Fruit fly (Drosophila melanogaster) whole organism, wandering third instar larva: ENCODE results near the gene CG2604.

ENCODE experiments used
- Abd-B ChIP-seq: fragments of >200 bp; optimal IDR thresholded peaks from 2 replicates; lab custom pipeline; 2017; ENCODE audit warnings: missing biosample characterization, missing genetic modification characterization
- CG32264 ChIP-seq: fragments of 200-800 bp; sonication (Bioruptor generic); optimal IDR thresholded peaks from 2 replicates; lab custom pipeline; 2016; ENCODE audit warnings: missing biosample characterization, missing genetic modification characterization
- CG9705 ChIP-seq: fragments of 200-800 bp; sonication (Bioruptor generic); optimal IDR thresholded peaks from 2 replicates; lab custom pipeline; 2018; ENCODE audit warnings: missing biosample characterization, mild to moderate bottlenecking, missing genetic modification characterization
- CrebA ChIP-seq: fragments of 200-800 bp; sonication (Bioruptor generic); optimal IDR thresholded peaks from 2 replicates; lab custom pipeline; 2016; ENCODE audit warnings: missing biosample characterization, mild to moderate bottlenecking, missing genetic modification characterization, borderline replicate concordance
- Dif ChIP-seq: fragments of 200-275, 200-300 bp; sonication (Bioruptor generic); optimal IDR thresholded peaks from 2 replicates; lab custom pipeline; 2018; ENCODE audit warnings: missing biosample characterization, missing genetic modification characterization; ENCODE audit not compliant: partially characterized antibody
- GATAd ChIP-seq: sonication (Bioruptor generic); optimal IDR thresholded peaks from 2 replicates; lab custom pipeline; 2016; ENCODE audit warnings: missing biosample characterization, missing genetic modification characterization
- HLH106 ChIP-seq: fragments of 200-800 bp; optimal IDR thresholded peaks from 3 replicates; lab custom pipeline; 2019; ENCODE audit warnings: missing biosample characterization, mild to moderate bottlenecking, missing genetic modification characterization, moderate library complexity
- Hnf4 ChIP-seq: fragments of 200-800 bp; sonication (Bioruptor generic); optimal IDR thresholded peaks from 2 replicates; lab custom pipeline; 2016; ENCODE audit warnings: missing biosample characterization, mild to moderate bottlenecking, missing genetic modification characterization
- Hr78 ChIP-seq: fragments of >200 bp; optimal IDR thresholded peaks from 2 replicates; lab custom pipeline; 2017; ENCODE audit warnings: missing biosample characterization, missing genetic modification characterization
- Hr83 ChIP-seq: fragments of 200-300 bp; sonication (Bioruptor generic); optimal IDR thresholded peaks from 2 replicates; lab custom pipeline; 2016; ENCODE audit warnings: missing biosample characterization, mild to moderate bottlenecking, missing genetic modification characterization, moderate library complexity; ENCODE audit not compliant: poor library complexity, severe bottlenecking
- Jra ChIP-seq: sonication (Bioruptor generic); optimal IDR thresholded peaks from 2 replicates; lab custom pipeline; 2016; ENCODE audit warnings: missing biosample characterization, missing genetic modification characterization
- Myc ChIP-seq: fragments of >200 bp; optimal IDR thresholded peaks from 2 replicates; lab custom pipeline; 2017
- OdsH ChIP-seq: fragments of 200-800 bp; sonication (Bioruptor generic); optimal IDR thresholded peaks from 2 replicates; lab custom pipeline; 2016; ENCODE audit warnings: missing biosample characterization, mild to moderate bottlenecking, missing genetic modification characterization
- Rel ChIP-seq, 2 experiments: fragments of 200-800 bp; sonication (Bioruptor generic) in 1 of 2; optimal IDR thresholded peaks; 2 replicates in 1 of 2; 3 replicates in 1 of 2; lab custom pipeline; 2016 to 2019; ENCODE audit warnings: mild to moderate bottlenecking in 2 of 2, missing biosample characterization in 2 of 2, missing genetic modification characterization in 2 of 2, moderate library complexity in 1 of 2
- Sp1 ChIP-seq: fragments of 200-800 bp; sonication (Bioruptor generic); optimal IDR thresholded peaks from 3 replicates; lab custom pipeline; 2019; ENCODE audit warnings: missing biosample characterization, mild to moderate bottlenecking, missing genetic modification characterization, moderate library complexity
- Vsx2 ChIP-seq: fragments of 200-300, 225-300 bp; sonication (Bioruptor generic); optimal IDR thresholded peaks from 2 replicates; lab custom pipeline; 2018; ENCODE audit warnings: missing biosample characterization, missing genetic modification characterization; ENCODE audit not compliant: partially characterized antibody
- br ChIP-seq: fragments of 200-800 bp; sonication (Bioruptor generic); optimal IDR thresholded peaks from 2 replicates; lab custom pipeline; 2016; ENCODE audit warnings: missing biosample characterization, missing genetic modification characterization
- brk ChIP-seq: fragments of 200-800 bp; sonication (Bioruptor generic); optimal IDR thresholded peaks from 2 replicates; lab custom pipeline; 2016; ENCODE audit warnings: missing biosample characterization, mild to moderate bottlenecking, missing genetic modification characterization
- dl ChIP-seq, 2 experiments: fragments of 175-275, 200-275 bp in 1 of 2; fragments of 200-275 bp in 1 of 2; sonication (Bioruptor generic); optimal IDR thresholded peaks; lab custom pipeline; 2018; ENCODE audit warnings: mild to moderate bottlenecking in 2 of 2, missing biosample characterization in 2 of 2, missing genetic modification characterization in 2 of 2, moderate library complexity in 2 of 2; ENCODE audit not compliant: partially characterized antibody in 2 of 2, insufficient read depth in 1 of 2
- dmrt93B ChIP-seq: fragments of 200-800 bp; sonication (Bioruptor generic); optimal IDR thresholded peaks from 2 replicates; lab custom pipeline; 2018; ENCODE audit warnings: missing biosample characterization, mild to moderate bottlenecking, missing genetic modification characterization
- dsf ChIP-seq: sonication (Bioruptor generic); optimal IDR thresholded peaks from 2 replicates; lab custom pipeline; 2016; ENCODE audit warnings: missing biosample characterization, missing genetic modification characterization, borderline replicate concordance
- ey ChIP-seq: fragments of 200-800 bp; sonication (Bioruptor generic); optimal IDR thresholded peaks from 2 replicates; lab custom pipeline; 2016; ENCODE audit warnings: missing biosample characterization, missing genetic modification characterization
- foxo ChIP-seq, 2 experiments: fragments of 200-800 bp; sonication (Bioruptor generic); optimal IDR thresholded peaks; 2 replicates in 1 of 2; 3 replicates in 1 of 2; lab custom pipeline; 2016 to 2017; ENCODE audit warnings: missing biosample characterization in 2 of 2, missing genetic modification characterization in 2 of 2
- fru ChIP-seq: fragments of 200-800 bp; sonication (Bioruptor generic); optimal IDR thresholded peaks from 3 replicates; lab custom pipeline; 2016; ENCODE audit warnings: missing biosample characterization, mild to moderate bottlenecking, missing genetic modification characterization
- h ChIP-seq: fragments of 200-800 bp; sonication (Bioruptor generic); optimal IDR thresholded peaks from 3 replicates; lab custom pipeline; 2016; ENCODE audit warnings: missing biosample characterization, mild to moderate bottlenecking, missing genetic modification characterization
- jim ChIP-seq: fragments of 175-275, 200-325 bp; sonication (Bioruptor generic); optimal IDR thresholded peaks from 2 replicates; lab custom pipeline; 2016; ENCODE audit warnings: missing biosample characterization, mild to moderate bottlenecking, missing genetic modification characterization
- pan ChIP-seq: fragments of >200 bp; optimal IDR thresholded peaks from 2 replicates; lab custom pipeline; 2017
- psq ChIP-seq: fragments of 200-800 bp; sonication (Bioruptor generic); optimal IDR thresholded peaks from 3 replicates; lab custom pipeline; 2017; ENCODE audit warnings: missing biosample characterization, mild to moderate bottlenecking, missing genetic modification characterization, moderate library complexity
- rgr ChIP-seq: fragments of 200-800 bp; sonication (Bioruptor generic); optimal IDR thresholded peaks from 3 replicates; lab custom pipeline; 2016; ENCODE audit warnings: missing biosample characterization, mild to moderate bottlenecking, missing genetic modification characterization
- sage ChIP-seq: fragments of 200-800 bp; sonication (Bioruptor generic); optimal IDR thresholded peaks from 2 replicates; lab custom pipeline; 2016; ENCODE audit warnings: missing biosample characterization, mild to moderate bottlenecking, missing genetic modification characterization
- sv ChIP-seq: fragments of 200-800 bp; sonication (Bioruptor generic); optimal IDR thresholded peaks from 3 replicates; lab custom pipeline; 2016; ENCODE audit warnings: missing biosample characterization, missing genetic modification characterization
- usp ChIP-seq: fragments of >200 bp; optimal IDR thresholded peaks from 2 replicates; lab custom pipeline; 2017; ENCODE audit warnings: missing biosample characterization, missing genetic modification characterization
- woc ChIP-seq: sonication (Bioruptor generic); optimal IDR thresholded peaks from 2 replicates; lab custom pipeline; 2016; ENCODE audit warnings: missing biosample characterization, mild to moderate bottlenecking, missing genetic modification characterization

CG2604 gene

DNA sequence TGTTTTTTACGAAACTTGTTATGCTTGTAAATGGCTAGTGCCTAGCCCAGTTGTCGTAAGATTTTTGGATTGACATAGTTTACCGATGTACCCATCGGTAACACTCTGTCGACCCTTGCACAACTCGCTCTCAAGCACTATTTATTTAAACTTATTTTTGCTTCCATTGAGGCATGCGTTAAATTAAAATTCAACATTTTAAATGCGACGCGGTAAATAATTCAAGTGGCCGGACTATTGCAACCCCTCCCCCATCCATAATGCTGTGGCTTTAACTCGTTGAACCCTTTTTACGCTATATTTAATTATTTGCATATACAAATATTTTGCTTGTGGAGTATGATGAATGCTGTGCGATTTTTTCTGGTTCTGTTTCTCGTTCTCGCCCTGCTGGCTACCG, 26.1 kb upstream of the CG2604 start:
- no peak for TF ChIP-seq OdsH
- TF ChIP-seq dsf (GFP tag; lab: Kevin White, UChicago) = no peak
- TF ChIP-seq br (GFP tag; lab: Kevin White, UChicago) = no peak
- TF ChIP-seq Sp1 (GFP tag; lab: Kevin White, UChicago) = no peak
- no peak for TF ChIP-seq Vsx2 (GFP tag; lab: Kevin White, UChicago)
- no peak for TF ChIP-seq sage (GFP tag; lab: Kevin White, UChicago)
- no peak for TF ChIP-seq HLH106 (tag; lab: Kevin White, UChicago)
- no peak for TF ChIP-seq woc (GFP tag; lab: Kevin White, UChicago)

dm6 chr3R:5246950-5247349, 23.8 kb upstream of the CG2604 start:
- peak; percentile 44 for TF ChIP-seq Dif (GFP tag; lab: Kevin White, UChicago)
- no peak for TF ChIP-seq Rel (GFP tag; optimal IDR thresholded peaks at IDR 0.05; lab: Kevin White, UChicago)
- TF ChIP-seq Rel (tag; optimal IDR thresholded peaks at IDR 0.05; lab: Kevin White, UChicago) = peak; percentile 94
- no peak for TF ChIP-seq h (GFP tag; lab: Kevin White, UChicago)
- TF ChIP-seq OdsH = peak; percentile 5

DNA sequence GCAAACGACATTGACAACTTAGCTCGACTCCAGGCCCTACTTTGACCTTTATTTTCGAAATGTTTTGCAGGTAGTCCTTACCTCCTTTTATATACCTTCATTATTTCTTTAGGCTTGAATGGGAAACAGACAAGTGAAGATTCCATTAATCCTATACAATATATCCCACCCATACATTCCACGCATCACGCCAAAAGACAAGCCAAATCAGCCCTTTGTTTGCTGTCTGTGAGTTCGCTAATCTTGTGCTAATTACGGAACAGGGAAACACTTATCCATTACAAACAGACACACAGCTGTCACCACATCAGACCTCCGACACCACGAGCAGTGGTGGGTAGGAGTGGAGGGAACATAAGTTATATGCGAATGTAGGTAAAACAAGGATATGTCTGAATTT, 17.6 kb upstream of the CG2604 start, which contains the start of gene CG33293:
Gene CG33293 (minus strand): TSS at position 15 of the 400 bp plus-strand sequence.
- TF ChIP-seq Hnf4 (GFP tag; lab: Kevin White, UChicago) (no peak), sage (GFP tag; lab: Kevin White, UChicago) (no peak), OdsH (no peak), Sp1 (GFP tag; lab: Kevin White, UChicago) (no peak), CG32264 (no peak), Abd-B (GFP tag; lab: Kevin White, UChicago) (no peak)

- TF ChIP-seq sage (GFP tag; lab: Kevin White, UChicago) = no peak
- TF ChIP-seq Hr83 (GFP tag; lab: Kevin White, UChicago) = no peak
- no peak for TF ChIP-seq woc (GFP tag; lab: Kevin White, UChicago)
- no peak for TF ChIP-seq Vsx2 (GFP tag; lab: Kevin White, UChicago)
- no peak for TF ChIP-seq sv (GFP tag; lab: Kevin White, UChicago)
- no peak for TF ChIP-seq psq (GFP tag; lab: Kevin White, UChicago)
- TF ChIP-seq ey = no peak
- no peak for TF ChIP-seq GATAd (GFP tag; lab: Kevin White, UChicago)
- TF ChIP-seq Rel (GFP tag; optimal IDR thresholded peaks at IDR 0.05; lab: Kevin White, UChicago) = no peak
- TF ChIP-seq Rel (tag; optimal IDR thresholded peaks at IDR 0.05; lab: Kevin White, UChicago) = no peak
- no peak for TF ChIP-seq HLH106 (tag; lab: Kevin White, UChicago)
- no peak for TF ChIP-seq jim (GFP tag; lab: Kevin White, UChicago)
- no peak for TF ChIP-seq Myc
- no peak for TF ChIP-seq dl (GFP tag; optimal IDR thresholded peaks at IDR 0.05; lab: Kevin White, UChicago; ENCODE audit: insufficient read depth in 1 of 2, partially characterized antibody in 2 of 2)
- TF ChIP-seq Jra (GFP tag; lab: Kevin White, UChicago) = no peak
- no peak for TF ChIP-seq Sp1 (GFP tag; lab: Kevin White, UChicago)
- no peak for TF ChIP-seq Hnf4 (GFP tag; lab: Kevin White, UChicago)
- no peak for TF ChIP-seq Dif (GFP tag; lab: Kevin White, UChicago)
- no peak for TF ChIP-seq dsf (GFP tag; lab: Kevin White, UChicago)
Observed at dm6 chr3R:5237215-5237614, 14.1 kb upstream of the CG2604 start, which contains the start of gene rtp. rtp (minus strand) TSS chr3R:5237315.

dm6 chr3R:5232197-5232607, 9.0 kb upstream of the CG2604 start, which contains the start of the genes Kat60 and Mms19:
Kat60 (minus strand) TSS chr3R:5232209.
Mms19 (plus strand) TSS chr3R:5232543.
- TF ChIP-seq Sp1 (GFP tag; lab: Kevin White, UChicago) (peak; percentile 48), br (GFP tag; lab: Kevin White, UChicago) (peak; percentile 51), OdsH (peak; percentile 48), psq (GFP tag; lab: Kevin White, UChicago) (peak; percentile 55), rgr (GFP tag; lab: Kevin White, UChicago) (peak; percentile 61), Hnf4 (GFP tag; lab: Kevin White, UChicago) (peak; percentile 85), HLH106 (tag; lab: Kevin White, UChicago) (peak; percentile 76), woc (GFP tag; lab: Kevin White, UChicago) (peak; percentile 96), pan (lab: Kevin White, UChicago) (no peak), sv (GFP tag; lab: Kevin White, UChicago) (peak; percentile 60), h (GFP tag; lab: Kevin White, UChicago) (peak; percentile 77), CrebA (GFP tag; lab: Kevin White, UChicago) (no peak), dmrt93B (GFP tag; lab: Kevin White, UChicago) (peak; percentile 64), GATAd (GFP tag; lab: Kevin White, UChicago) (peak; percentile 75), CG9705 (GFP tag; lab: Kevin White, UChicago) (peak; percentile 40), Hr78 (GFP tag; lab: Kevin White, UChicago) (no peak), dsf (GFP tag; lab: Kevin White, UChicago) (peak; percentile 55), brk (no peak), Myc (peak; percentile 95), Rel (GFP tag; optimal IDR thresholded peaks at IDR 0.05; lab: Kevin White, UChicago) (no peak), Rel (tag; optimal IDR thresholded peaks at IDR 0.05; lab: Kevin White, UChicago) (peak; percentile 6), ey (peak; percentile 70), Hr83 (GFP tag; lab: Kevin White, UChicago) (peak; percentile 65), fru (GFP tag; lab: Kevin White, UChicago) (peak; percentile 71), foxo (GFP tag; optimal IDR thresholded peaks at IDR 0.05; lab: Kevin White, UChicago) (peak in 1 of 2 experiments; percentile 79), usp (no peak), Jra (GFP tag; lab: Kevin White, UChicago) (peak; percentile 89)
